Worm (Caenorhabditis elegans): ENCODE results near the gene mks-3.

mks-3 gene

ce11 chrII:7583555-7583954 lies at the start of gene mks-3:
Gene mks-3 (minus strand): TSS chrII:7583655.
- TF ChIP-seq madf-3 (GFP tag; IDR thresholded peaks at IDR 0.05) = no peak
- no peak for TF ChIP-seq F10E7.11 (tag; optimal IDR thresholded peaks at IDR 0.05)
- TF ChIP-seq aptf-2 (GFP tag; conservative IDR thresholded peaks at IDR 0.05) = no peak
- TF ChIP-seq ztf-25 (GFP tag; IDR thresholded peaks at IDR 0.05) = no peak

- TF ChIP-seq him-1 (tag; optimal IDR thresholded peaks at IDR 0.05) (no peak), egl-44 (GFP tag; IDR thresholded peaks at IDR 0.05) (no peak), lin-35 (GFP tag; optimal IDR thresholded peaks at IDR 0.05) (peak in 1 of 3 experiments; percentile 24)
Measured at ce11 chrII:7631677-7632210, 48.3 kb upstream of the mks-3 start.

ce11 chrII:7631171-7631570 lies 47.7 kb upstream of the mks-3 start:
- TF ChIP-seq madf-10 (tag; optimal IDR thresholded peaks at IDR 0.05) = no peak
- no peak for TF ChIP-seq T26A5.8 (tag; optimal IDR thresholded peaks at IDR 0.05)
- no peak for TF ChIP-seq somi-1 (GFP tag; optimal IDR thresholded peaks at IDR 0.05)
- TF ChIP-seq tlf-1 (GFP tag; optimal IDR thresholded peaks at IDR 0.05) = no peak
- TF ChIP-seq dpl-1 (GFP tag; optimal IDR thresholded peaks at IDR 0.05) = no peak
- no peak for TF ChIP-seq Y56A3A.18 (GFP tag; IDR thresholded peaks at IDR 0.05)
- TF ChIP-seq aptf-2 (GFP tag; conservative IDR thresholded peaks at IDR 0.05) = no peak
- TF ChIP-seq nhr-179 (tag; optimal IDR thresholded peaks at IDR 0.05) = no peak
- TF ChIP-seq athp-1 (tag; optimal IDR thresholded peaks at IDR 0.05) = no peak
- TF ChIP-seq snpc-1.1 (tag; optimal IDR thresholded peaks at IDR 0.05; ENCODE audit: insufficient read depth) = no peak
- no peak for TF ChIP-seq ztf-28 (GFP tag; IDR thresholded peaks at IDR 0.05)
- peak; percentile 37; the same call in 1 of the 2 replicates for TF ChIP-seq lin-26 (GFP tag; IDR thresholded peaks at IDR 0.05)
- TF ChIP-seq ztf-26 (tag; optimal IDR thresholded peaks at IDR 0.05) = peak; percentile 8

ce11 chrII:7630052-7630451 lies 46.6 kb upstream of the mks-3 start:
- TF ChIP-seq nhr-90 (tag; optimal IDR thresholded peaks at IDR 0.05) (no peak), ekl-4 (GFP tag; IDR thresholded peaks at IDR 0.05) (no peak), gei-17 (GFP tag; optimal IDR thresholded peaks at IDR 0.05) (no peak), mcd-1 (GFP tag; IDR thresholded peaks at IDR 0.05) (no peak), tlf-1 (GFP tag; optimal IDR thresholded peaks at IDR 0.05) (no peak), Y79H2A.3 (GFP tag; conservative IDR thresholded peaks at IDR 0.05) (no peak), hlh-12 (tag; optimal IDR thresholded peaks at IDR 0.05) (no peak), let-607 (tag; optimal IDR thresholded peaks at IDR 0.05) (no peak), ztf-26 (tag; optimal IDR thresholded peaks at IDR 0.05) (no peak), snpc-1.3 (tag; optimal IDR thresholded peaks at IDR 0.05; ENCODE audit: insufficient read depth) (no peak), lin-26 (GFP tag; IDR thresholded peaks at IDR 0.05) (no peak)

- TF ChIP-seq ceh-40 (GFP tag; IDR thresholded peaks at IDR 0.05) = no peak
- no peak for TF ChIP-seq cebp-1 (GFP tag; IDR thresholded peaks at IDR 0.05)
- peak; percentile 46 for TF ChIP-seq cebp-1 (tag; optimal IDR thresholded peaks at IDR 0.05)
Measured at ce11 chrII:7628640-7629039, 45.2 kb upstream of the mks-3 start.

- no peak for TF ChIP-seq hlh-12 (tag; optimal IDR thresholded peaks at IDR 0.05)
- 0 out of 2 replicates have a peak, but pooled peaks have one; percentile 18 for TF ChIP-seq lin-26 (GFP tag; IDR thresholded peaks at IDR 0.05)
- peak; percentile 41; the same call in 1 of the 2 replicates for TF ChIP-seq zfh-2 (GFP tag; conservative IDR thresholded peaks at IDR 0.05)
- TF ChIP-seq F49E8.2 (tag; optimal IDR thresholded peaks at IDR 0.05; ENCODE audit: insufficient read depth) = no peak
Measured at ce11 chrII:7624995-7625394, 41.5 kb upstream of the mks-3 start.
